Worm (Caenorhabditis elegans): ENCODE results near the gene ZK1010.5.

DNA sequence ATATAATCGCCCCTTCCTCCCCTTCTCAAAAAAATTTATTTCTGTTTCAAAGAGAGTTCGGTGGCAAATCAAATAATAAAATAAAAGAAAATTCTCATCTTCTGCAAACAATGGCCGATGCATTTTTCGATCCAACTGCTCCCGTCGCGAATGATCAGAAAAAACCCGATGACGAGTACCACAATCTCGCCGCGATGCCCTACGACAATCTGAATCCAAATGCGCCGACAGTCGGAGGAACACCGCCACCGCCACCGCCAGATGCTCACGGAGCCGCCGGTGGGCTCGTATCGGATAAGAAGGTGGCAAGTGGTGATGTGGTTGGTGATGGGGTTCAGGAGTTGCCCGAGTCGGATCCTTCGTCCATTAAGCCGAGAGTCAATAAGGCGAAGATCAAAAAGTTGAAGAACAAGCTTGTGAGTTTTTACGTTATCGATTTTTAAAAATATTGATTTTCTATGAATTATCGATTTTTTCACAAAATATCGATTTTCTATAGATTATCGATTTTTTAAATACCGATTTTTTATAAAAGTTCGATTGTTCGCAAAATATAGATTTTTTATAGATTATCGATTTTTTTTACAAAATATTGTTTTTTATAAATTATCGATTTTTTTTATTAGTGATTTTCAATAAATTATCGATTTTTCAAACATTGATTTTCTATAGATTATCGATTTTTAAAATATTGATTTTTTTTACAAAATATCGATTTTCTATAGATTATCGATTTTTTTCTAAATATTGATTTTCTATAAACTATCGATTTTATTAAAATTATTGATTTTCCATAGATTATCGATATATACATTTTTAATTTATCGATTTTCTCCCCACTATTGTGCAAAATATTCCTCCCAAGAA lies 35.7 kb downstream of the ZK1010.5 start, which contains the start of gene Y39E4A.1:
- TF ChIP-seq mdl-1 (tag; optimal IDR thresholded peaks at IDR 0.05), result no peak
- TF ChIP-seq nhr-76 (tag; optimal IDR thresholded peaks at IDR 0.05), result no peak
- no peak for TF ChIP-seq ama-1 (optimal IDR thresholded peaks at IDR 0.05)
- no peak for TF ChIP-seq mep-1 (tag; optimal IDR thresholded peaks at IDR 0.05)
- TF ChIP-seq zip-2 (tag; optimal IDR thresholded peaks at IDR 0.05), result no peak
- TF ChIP-seq nhr-111 (GFP tag; optimal IDR thresholded peaks at IDR 0.05), result no peak
- TF ChIP-seq Y48G9A.11 (GFP tag; IDR thresholded peaks at IDR 0.05), result no peak
- TF ChIP-seq mes-2 (tag; optimal IDR thresholded peaks at IDR 0.05; ENCODE audit: poor library complexity, severe bottlenecking), result no peak
- TF ChIP-seq nhr-237 (tag; optimal IDR thresholded peaks at IDR 0.05), result no peak
